Worm (Caenorhabditis elegans) whole organism, L1 larva: Measurements from ENCODE around the gene F02H6.2.

ENCODE experiments used
- C16A3.4 ChIP-seq: fragments of 150-350 bp; optimal IDR thresholded peaks from 2 replicates; lab custom pipeline; 2014; ENCODE audit warnings: missing biosample characterization, missing genetic modification characterization
- F16B12.6 ChIP-seq: fragments of 150-350 bp; optimal IDR thresholded peaks from 2 replicates; lab custom pipeline; 2014; ENCODE audit warnings: missing biosample characterization, missing genetic modification characterization
- Y116A8C.19 ChIP-seq: sonication (generic microtip); optimal IDR thresholded peaks from 2 replicates; lab custom pipeline; 2016; ENCODE audit warnings: missing compliant biosample characterization, missing genetic modification characterization, borderline replicate concordance
- aha-1 ChIP-seq: fragments of 150-350 bp; optimal IDR thresholded peaks from 2 replicates; lab custom pipeline; 2014; ENCODE audit warnings: missing biosample characterization, missing genetic modification characterization
- ceh-8 ChIP-seq: fragments of 200-800 bp; sonication (Bioruptor generic); optimal IDR thresholded peaks from 2 replicates; lab custom pipeline; 2018; ENCODE audit warnings: mild to moderate bottlenecking, missing genetic modification characterization, moderate library complexity, missing compliant biosample characterization
- ceh-90 ChIP-seq: sonication (generic microtip); optimal IDR thresholded peaks from 2 replicates; lab custom pipeline; 2016; ENCODE audit warnings: missing genetic modification characterization, missing compliant biosample characterization
- dpl-1 ChIP-seq, 3 experiments: fragments of 150-350 bp in 2 of 3; sonication (generic microtip) in 1 of 3; optimal IDR thresholded peaks; 2 replicates each; lab custom pipeline; 2014 to 2017; ENCODE audit warnings: missing biosample characterization in 3 of 3, missing genetic modification characterization in 3 of 3, missing genetic modification reagents in 3 of 3
- dsc-1 ChIP-seq: sonication (generic microtip); optimal IDR thresholded peaks from 2 replicates; lab custom pipeline; 2016; ENCODE audit warnings: mild to moderate bottlenecking, missing genetic modification characterization, missing compliant biosample characterization
- efl-1 ChIP-seq, 4 experiments: fragments of 150-350 bp; optimal IDR thresholded peaks in 3 of 4; peaks in 1 of 4; 1 replicate in 1 of 4; 2 replicates in 3 of 4; lab custom pipeline; 2014; ENCODE audit warnings: missing biosample characterization in 2 of 4, missing genetic modification characterization in 2 of 4, missing genetic modification reagents in 2 of 4
- efl-3 ChIP-seq: fragments of 200-800 bp; sonication (Bioruptor generic); optimal IDR thresholded peaks from 2 replicates; lab custom pipeline; 2018; ENCODE audit warnings: mild to moderate bottlenecking, missing genetic modification characterization, missing compliant biosample characterization
- egl-13 ChIP-seq: sonication (generic microtip); optimal IDR thresholded peaks from 2 replicates; lab custom pipeline; 2016; ENCODE audit warnings: missing genotype, missing genetic modification reagents, missing genetic modification characterization, missing compliant biosample characterization
- elt-2 ChIP-seq: sonication (generic microtip); optimal IDR thresholded peaks from 2 replicates; lab custom pipeline; 2016; ENCODE audit warnings: missing genetic modification characterization, mild to moderate bottlenecking, inconsistent platforms, missing compliant biosample characterization, missing genetic modification reagents
- elt-3 ChIP-seq, 6 experiments: fragments of 150-350 bp in 1 of 6; sonication (generic microtip); optimal IDR thresholded peaks; 2 replicates each; lab custom pipeline; 2017 to 2018; ENCODE audit warnings: missing biosample characterization in 6 of 6, missing genetic modification characterization in 6 of 6, inconsistent platforms in 1 of 6
- ets-5 ChIP-seq: fragments of 200-800 bp; sonication (Bioruptor generic); IDR thresholded peaks from 2 replicates; pipeline ENCODE4 v1.3.6; 2022; ENCODE audit warnings: missing genetic modification characterization, missing compliant biosample characterization
- fkh-10 ChIP-seq: sonication (generic microtip); optimal IDR thresholded peaks from 2 replicates; lab custom pipeline; 2017; ENCODE audit warnings: missing biosample characterization, missing genetic modification reagents, missing genetic modification characterization
- fkh-4 ChIP-seq: sonication (generic microtip); optimal IDR thresholded peaks from 2 replicates; lab custom pipeline; 2016; ENCODE audit warnings: missing compliant biosample characterization, missing genetic modification characterization, borderline replicate concordance
- hlh-17 ChIP-seq: fragments of 200-800 bp; sonication (Bioruptor generic); optimal IDR thresholded peaks from 2 replicates; lab custom pipeline; 2018; ENCODE audit warnings: missing genetic modification characterization, mild to moderate bottlenecking, missing compliant biosample characterization, moderate library complexity, borderline replicate concordance
- isw-1 ChIP-seq: fragments of 200-800 bp; sonication (Bioruptor generic); IDR thresholded peaks from 2 replicates; pipeline ENCODE4 v1.3.6; 2022; ENCODE audit warnings: missing genetic modification characterization, missing compliant biosample characterization
- jun-1 ChIP-seq: fragments of 150-350 bp; optimal IDR thresholded peaks from 2 replicates; lab custom pipeline; 2014; ENCODE audit warnings: missing biosample characterization, missing genetic modification reagents, missing genetic modification characterization
- lin-13 ChIP-seq: fragments of 150-350 bp; optimal IDR thresholded peaks from 2 replicates; lab custom pipeline; 2014; ENCODE audit warnings: missing biosample characterization, missing genetic modification reagents, missing genetic modification characterization
- lin-35 ChIP-seq, 2 experiments: fragments of 150-350 bp; optimal IDR thresholded peaks; 2 replicates each; lab custom pipeline; 2014; ENCODE audit warnings: missing biosample characterization in 2 of 2, missing genetic modification characterization in 2 of 2, missing genetic modification reagents in 2 of 2
- mab-9 ChIP-seq: fragments of 200-800 bp; sonication (Bioruptor generic); IDR thresholded peaks from 2 replicates; pipeline ENCODE4 v1.3.6; 2022; ENCODE audit warnings: missing genetic modification reagents, missing genetic modification characterization, missing compliant biosample characterization
- nhr-237 ChIP-seq: fragments of 150-350 bp; optimal IDR thresholded peaks from 2 replicates; lab custom pipeline; 2014; ENCODE audit warnings: missing biosample characterization, missing genetic modification characterization
- nhr-28 ChIP-seq: fragments of 150-350 bp; optimal IDR thresholded peaks from 2 replicates; lab custom pipeline; 2014; ENCODE audit warnings: missing biosample characterization, missing genetic modification characterization
- nhr-71 ChIP-seq: sonication (generic microtip); optimal IDR thresholded peaks from 2 replicates; lab custom pipeline; 2016; ENCODE audit warnings: mild to moderate bottlenecking, missing genetic modification characterization, moderate library complexity, missing compliant biosample characterization
- nhr-76 ChIP-seq: sonication (generic microtip); optimal IDR thresholded peaks from 2 replicates; lab custom pipeline; 2017; ENCODE audit warnings: missing biosample characterization, missing genetic modification characterization
- nhr-77 ChIP-seq: fragments of 150-350 bp; optimal IDR thresholded peaks from 2 replicates; lab custom pipeline; 2014; ENCODE audit warnings: missing biosample characterization, missing genetic modification characterization
- nhr-85 ChIP-seq: sonication (generic microtip); peaks from one replicate; lab custom pipeline; 2016; ENCODE audit warnings: missing genetic modification characterization, inconsistent platforms, missing compliant biosample characterization
- sox-4 ChIP-seq: sonication (generic microtip); optimal IDR thresholded peaks from 2 replicates; lab custom pipeline; 2016; ENCODE audit warnings: missing genetic modification characterization, missing compliant biosample characterization
- sptf-1 ChIP-seq: fragments of 150-350 bp; optimal IDR thresholded peaks from 2 replicates; lab custom pipeline; 2014; ENCODE audit warnings: missing biosample characterization, missing genetic modification characterization
- sup-37 ChIP-seq: fragments of 200-800 bp; sonication (Bioruptor generic); optimal IDR thresholded peaks from 2 replicates; lab custom pipeline; 2018; ENCODE audit warnings: mild to moderate bottlenecking, missing genetic modification characterization, missing compliant biosample characterization
- tbx-2 ChIP-seq: sonication (generic microtip); optimal IDR thresholded peaks from 2 replicates; lab custom pipeline; 2016; ENCODE audit warnings: missing genetic modification characterization, missing compliant biosample characterization
- unc-30 ChIP-seq: sonication (generic microtip); optimal IDR thresholded peaks from 2 replicates; lab custom pipeline; 2017; ENCODE audit warnings: missing biosample characterization, missing genetic modification characterization
- unc-62 ChIP-seq: fragments of 150-350 bp; optimal IDR thresholded peaks from 2 replicates; lab custom pipeline; 2014; ENCODE audit warnings: missing biosample characterization, missing genetic modification reagents, missing genetic modification characterization
- zag-1 ChIP-seq: fragments of 150-350 bp; optimal IDR thresholded peaks from 2 replicates; lab custom pipeline; 2014; ENCODE audit warnings: missing biosample characterization, missing genetic modification characterization
- zip-4 ChIP-seq: fragments of 200-800 bp; sonication (Bioruptor generic); optimal IDR thresholded peaks from 2 replicates; lab custom pipeline; 2018; ENCODE audit warnings: mild to moderate bottlenecking, missing genetic modification characterization, moderate library complexity, missing compliant biosample characterization

Gene F02H6.2

DNA sequence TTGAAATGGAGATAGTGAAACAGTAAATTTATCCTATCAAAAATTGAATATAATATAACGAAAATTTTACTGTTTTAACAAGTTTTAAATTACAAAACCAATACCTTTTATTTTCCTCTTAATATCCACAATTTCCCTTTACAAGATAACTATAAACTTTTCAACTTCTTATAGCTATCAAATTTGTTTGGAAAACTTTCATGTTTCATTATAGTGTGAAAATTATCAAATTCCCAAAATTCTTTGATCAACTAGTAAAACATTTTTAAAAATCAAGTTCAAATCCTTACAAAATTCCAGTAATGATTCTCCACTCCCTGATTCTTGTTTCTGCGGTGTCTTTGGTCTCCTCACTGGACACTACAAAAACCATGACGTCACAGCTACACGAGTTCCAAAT is 14.2 kb upstream of the F02H6.2 start, which contains the start of gene R05A10.1:
R05A10.1 (plus strand) TSS at position 301 of the 400 bp plus-strand sequence.
- TF ChIP-seq nhr-237: no peak
- no peak for TF ChIP-seq fkh-10
- no peak for TF ChIP-seq lin-35 (GFP tag; optimal IDR thresholded peaks at IDR 0.05; lab: Kevin White, UChicago)
- TF ChIP-seq zip-4 (GFP tag; lab: Kevin White, UChicago): no peak
- no peak for TF ChIP-seq elt-2 (tag; lab: Kevin White, UChicago)
- TF ChIP-seq C16A3.4: no peak
- TF ChIP-seq hlh-17 (GFP tag; lab: Kevin White, UChicago): no peak
- no peak for TF ChIP-seq jun-1 (tag; lab: Kevin White, UChicago)
- TF ChIP-seq efl-3: no peak

- TF ChIP-seq efl-1 (optimal IDR thresholded peaks at IDR 0.05; lab: Kevin White, UChicago) (no peak), efl-1 (GFP tag; optimal IDR thresholded peaks at IDR 0.05 in 1 of 2; lab: Kevin White, UChicago) (peak in 1 of 2 experiments; percentile 91), aha-1 (tag; lab: Kevin White, UChicago) (no peak), isw-1 (GFP tag; lab: Robert Waterston, UW) (no peak), mab-9 (GFP tag; lab: Robert Waterston, UW) (no peak), zag-1 (no peak)
These were observed 10.0 kb upstream of the F02H6.2 start for ce11 chrIV:14186264-14186663.

DNA sequence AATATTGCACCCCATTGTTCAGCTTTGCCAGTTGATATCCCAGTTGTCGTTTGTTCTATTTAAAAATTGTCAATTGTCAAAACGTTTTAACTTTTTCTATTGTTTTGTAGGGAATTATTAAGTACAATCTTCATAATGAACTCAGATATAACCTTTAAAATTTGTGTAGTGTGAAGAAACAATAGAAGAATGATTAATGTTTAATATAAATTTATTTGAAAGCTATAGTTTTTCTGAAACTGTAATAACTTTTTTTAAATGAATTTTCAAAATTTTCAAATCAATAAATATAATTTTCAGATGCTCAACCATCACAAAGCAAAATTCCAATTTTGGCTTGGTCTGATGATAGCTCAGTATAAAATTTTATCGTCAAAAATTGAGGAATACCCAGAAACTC is 4.4 kb upstream of the F02H6.2 start, which contains the start of gene K01G12.22:
K01G12.22 (plus strand) TSS at position 301 of the 400 bp plus-strand sequence.
- no peak for TF ChIP-seq ets-5 (GFP tag; lab: Robert Waterston, UW)
- TF ChIP-seq ceh-90 (tag; lab: Kevin White, UChicago): no peak
- TF ChIP-seq ceh-8 (GFP tag; lab: Kevin White, UChicago): no peak
- no peak for TF ChIP-seq nhr-71 (tag; lab: Kevin White, UChicago)
- no peak for TF ChIP-seq elt-3 (tag; optimal IDR thresholded peaks at IDR 0.05; lab: Kevin White, UChicago)
- TF ChIP-seq unc-30 (tag; lab: Kevin White, UChicago): no peak
- TF ChIP-seq nhr-28: no peak
- no peak for TF ChIP-seq jun-1 (tag; lab: Kevin White, UChicago)
- TF ChIP-seq zip-4 (GFP tag; lab: Kevin White, UChicago): no peak
- no peak for TF ChIP-seq F16B12.6 (tag; lab: Kevin White, UChicago)
- TF ChIP-seq nhr-77: no peak
- TF ChIP-seq dsc-1 (tag; lab: Kevin White, UChicago): no peak
- TF ChIP-seq Y116A8C.19: no peak
- TF ChIP-seq unc-62: no peak
- TF ChIP-seq mab-9 (GFP tag; lab: Robert Waterston, UW): no peak

DNA sequence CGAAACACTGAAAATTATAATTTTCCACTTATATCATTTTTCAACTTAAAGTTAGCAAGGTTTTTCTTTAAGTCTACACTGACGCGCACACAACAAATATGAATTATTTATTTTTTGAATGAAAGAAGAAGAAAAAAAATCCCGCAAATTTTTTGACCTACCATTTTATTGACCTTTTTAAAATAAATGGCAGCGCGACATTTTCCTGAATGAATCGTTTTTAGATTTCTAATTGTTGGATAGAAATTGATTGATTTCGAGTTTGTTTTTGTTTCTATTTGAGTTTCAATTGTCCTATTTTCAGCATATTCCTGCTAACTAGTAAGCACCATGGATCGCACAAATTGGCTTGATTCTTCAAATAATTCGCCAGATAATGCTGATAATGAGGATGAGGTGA is 3.1 kb upstream of the F02H6.2 start, which contains the start of gene K01G12.3:
K01G12.3 (plus strand) TSS at position 301 of the 400 bp plus-strand sequence.
- TF ChIP-seq nhr-28 (no peak), lin-13 (no peak), dpl-1 (GFP tag; optimal IDR thresholded peaks at IDR 0.05; lab: Kevin White, UChicago) (no peak), egl-13 (no peak), ceh-8 (GFP tag; lab: Kevin White, UChicago) (no peak), tbx-2 (tag; lab: Kevin White, UChicago) (no peak), nhr-237 (no peak), nhr-85 (tag; lab: Kevin White, UChicago) (no peak), ets-5 (GFP tag; lab: Robert Waterston, UW) (no peak), sptf-1 (tag; lab: Kevin White, UChicago) (no peak), sup-37 (GFP tag; lab: Kevin White, UChicago) (no peak), nhr-76 (no peak), sox-4 (tag; lab: Kevin White, UChicago) (no peak), fkh-4 (tag; lab: Kevin White, UChicago) (no peak)
- TF ChIP-seq, all 84 proteins: peak for 0
